Fruit fly (Drosophila melanogaster): ENCODE data around the gene out.
A peak's percentile ranks its signal among the peaks of the same experiment; 100 is the strongest.

Gene out

DNA sequence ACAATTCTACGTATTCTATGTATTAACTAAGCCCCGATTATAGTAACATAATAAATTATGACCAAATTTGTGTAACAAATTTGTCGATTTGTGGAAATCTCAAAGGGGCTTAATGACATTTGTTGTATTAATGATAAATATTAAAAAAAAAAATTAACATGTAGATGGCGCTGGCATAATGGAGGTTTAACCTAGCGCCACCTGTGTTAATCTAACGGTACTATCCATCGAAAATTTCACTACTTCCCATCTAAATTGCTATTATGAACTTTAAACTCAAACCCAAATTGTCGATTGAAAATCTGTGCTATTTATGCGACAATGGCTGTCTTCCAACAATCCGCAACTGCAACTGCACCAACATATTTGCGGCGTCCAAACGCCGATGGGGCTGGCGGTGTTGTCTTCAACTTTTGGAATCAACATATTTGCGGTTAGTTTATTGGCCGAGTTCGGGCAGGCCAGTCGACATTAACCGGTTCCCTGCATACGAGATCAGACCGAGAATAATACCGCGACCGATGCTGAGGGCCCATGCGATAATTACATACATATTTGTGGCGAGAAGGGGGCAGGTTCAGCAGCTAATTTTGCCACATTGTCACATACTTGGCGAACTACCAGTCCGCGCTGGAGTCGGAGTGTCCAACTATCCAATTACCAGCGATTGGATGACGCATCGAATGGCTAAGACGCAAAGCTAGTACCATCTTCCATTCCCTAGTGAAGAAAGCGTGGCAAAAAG lies 4.0 kb upstream of the out start (continued):
- TF ChIP-seq chif (GFP tag; optimal IDR thresholded peaks at IDR 0.05), result no peak
- TF ChIP-seq grn (GFP tag; optimal IDR thresholded peaks at IDR 0.05), result no peak
- TF ChIP-seq pum (GFP tag; optimal IDR thresholded peaks at IDR 0.05), result no peak
- TF ChIP-seq inv (GFP tag; IDR thresholded peaks at IDR 0.05; ENCODE audit: partially characterized antibody), result no peak
- no peak for TF ChIP-seq B-H1 (GFP tag; IDR thresholded peaks at IDR 0.05)
- TF ChIP-seq pita (GFP tag; optimal IDR thresholded peaks at IDR 0.05), result peak; percentile 7
- no peak for TF ChIP-seq CG7357 (GFP tag; IDR thresholded peaks at IDR 0.05)
- TF ChIP-seq gfzf (GFP tag; optimal IDR thresholded peaks at IDR 0.05), result no peak
- no peak for TF ChIP-seq Dip3 (GFP tag; optimal IDR thresholded peaks at IDR 0.05)
- TF ChIP-seq ci (GFP tag; IDR thresholded peaks at IDR 0.05), result no peak
- TF ChIP-seq CG17568 (GFP tag; optimal IDR thresholded peaks at IDR 0.05), result no peak
- TF ChIP-seq CG12219 (GFP tag; optimal IDR thresholded peaks at IDR 0.05), result no peak
- peak; percentile 2 for TF ChIP-seq Sox102F (GFP tag; optimal IDR thresholded peaks at IDR 0.05)
- no peak for TF ChIP-seq Ada2b (GFP tag; IDR thresholded peaks at IDR 0.05)
- TF ChIP-seq CG17385 (GFP tag; optimal IDR thresholded peaks at IDR 0.05), result no peak
- no peak for TF ChIP-seq CG4282 (GFP tag; optimal IDR thresholded peaks at IDR 0.05)
- TF ChIP-seq B-H2 (GFP tag; optimal IDR thresholded peaks at IDR 0.05), result no peak
- TF ChIP-seq Fer3 (tag; optimal IDR thresholded peaks at IDR 0.05), result no peak
- TF ChIP-seq Deaf1 (tag; optimal IDR thresholded peaks at IDR 0.05), result no peak
- no peak for TF ChIP-seq Awh (GFP tag; IDR thresholded peaks at IDR 0.05)
- TF ChIP-seq CG17802 (tag; optimal IDR thresholded peaks at IDR 0.05), result no peak
- TF ChIP-seq CG9437 (GFP tag; optimal IDR thresholded peaks at IDR 0.05), result no peak
- TF ChIP-seq vnd (GFP tag; IDR thresholded peaks at IDR 0.05; ENCODE audit: partially characterized antibody), result no peak
- TF ChIP-seq CG9797 (GFP tag; optimal IDR thresholded peaks at IDR 0.05), result no peak
- no peak for TF ChIP-seq nmo (GFP tag; optimal IDR thresholded peaks at IDR 0.05)
- no peak for TF ChIP-seq Sry-δ (GFP tag; optimal IDR thresholded peaks at IDR 0.05)
- TF ChIP-seq gem (tag; optimal IDR thresholded peaks at IDR 0.05), result no peak
- TF ChIP-seq Xbp1 (GFP tag; optimal IDR thresholded peaks at IDR 0.05), result peak; percentile 19
- peak; percentile 90 for TF ChIP-seq Dip2 (GFP tag; IDR thresholded peaks at IDR 0.05)
- TF ChIP-seq phol (tag; optimal IDR thresholded peaks at IDR 0.05), result peak; percentile 16
- TF ChIP-seq Hr51 (GFP tag; optimal IDR thresholded peaks at IDR 0.05), result peak in 1 of 2 experiments; percentile 6
- TF ChIP-seq E2f2 (GFP tag; IDR thresholded peaks at IDR 0.05), result no peak
- no peak for TF ChIP-seq oc (tag; optimal IDR thresholded peaks at IDR 0.05)
- peak; percentile 29 for TF ChIP-seq CG1233 (GFP tag; optimal IDR thresholded peaks at IDR 0.05)
- TF ChIP-seq Poxn (GFP tag; IDR thresholded peaks at IDR 0.05), result no peak
- no peak for TF ChIP-seq HmgZ (tag; optimal IDR thresholded peaks at IDR 0.05)
- TF ChIP-seq Atf6 (GFP tag; IDR thresholded peaks at IDR 0.05), result no peak
- TF ChIP-seq Elba2 (GFP tag; optimal IDR thresholded peaks at IDR 0.05), result no peak
- peak; percentile 21 for TF ChIP-seq grau (tag; optimal IDR thresholded peaks at IDR 0.05)
- no peak for TF ChIP-seq CG18476 (GFP tag; optimal IDR thresholded peaks at IDR 0.05)
- TF ChIP-seq CG9817 (tag; optimal IDR thresholded peaks at IDR 0.05), result no peak
- no peak for TF ChIP-seq sima (GFP tag; optimal IDR thresholded peaks at IDR 0.05)
- TF ChIP-seq Camta (GFP tag; optimal IDR thresholded peaks at IDR 0.05), result no peak
- peak; percentile 44 for TF ChIP-seq run (tag; optimal IDR thresholded peaks at IDR 0.05)
- TF ChIP-seq nom (GFP tag; optimal IDR thresholded peaks at IDR 0.05), result no peak
- no peak for TF ChIP-seq CG9932 (GFP tag; IDR thresholded peaks at IDR 0.05)
- no peak for TF ChIP-seq Scr (GFP tag; IDR thresholded peaks at IDR 0.05; ENCODE audit: partially characterized antibody)
- no peak for TF ChIP-seq CG12391 (tag; optimal IDR thresholded peaks at IDR 0.05)
- TF ChIP-seq CG9215 (GFP tag; IDR thresholded peaks at IDR 0.05), result no peak
- peak; percentile 9 for TF ChIP-seq Hsf (GFP tag; optimal IDR thresholded peaks at IDR 0.05)

All from whole organism, embryonic.